Fruit fly (Drosophila melanogaster): ENCODE data around the gene Sry-beta.

Gene Sry-beta

dm6 chr3R:30055915-30056544 lies 16.5 kb downstream of the Sry-beta start, which contains the start of the genes Rpp14b and spn-A (continued):
- no peak for TF ChIP-seq pum (GFP tag; optimal IDR thresholded peaks at IDR 0.05)
- no peak for TF ChIP-seq br (optimal IDR thresholded peaks at IDR 0.05)
- peak; percentile 43; the same call in 1 of the 2 replicates for TF ChIP-seq CG10366 (GFP tag; IDR thresholded peaks at IDR 0.05)
- TF ChIP-seq pnt (GFP tag; optimal IDR thresholded peaks at IDR 0.05) = no peak
- TF ChIP-seq CG18262 (tag; optimal IDR thresholded peaks at IDR 0.05) = no peak
- no peak for TF ChIP-seq CG4854 (GFP tag; optimal IDR thresholded peaks at IDR 0.05)
- TF ChIP-seq CG12744 (GFP tag; optimal IDR thresholded peaks at IDR 0.05) = no peak
- no peak for TF ChIP-seq CG9797 (GFP tag; optimal IDR thresholded peaks at IDR 0.05)
- no peak for TF ChIP-seq Mes4 (GFP tag; optimal IDR thresholded peaks at IDR 0.05)
- TF ChIP-seq CG13296 (GFP tag; optimal IDR thresholded peaks at IDR 0.05) = no peak
- 0 out of 2 replicates have a peak, but pooled peaks have one; percentile 4 for TF ChIP-seq CG5953 (GFP tag; IDR thresholded peaks at IDR 0.05)
- TF ChIP-seq Sry-δ (GFP tag; optimal IDR thresholded peaks at IDR 0.05) = no peak
- no peak for TF ChIP-seq CG7357 (GFP tag; IDR thresholded peaks at IDR 0.05)
- TF ChIP-seq CG15479 (GFP tag; optimal IDR thresholded peaks at IDR 0.05) = peak; percentile 81
- TF ChIP-seq gfzf (GFP tag; optimal IDR thresholded peaks at IDR 0.05) = no peak
- TF ChIP-seq CG1792 (GFP tag; optimal IDR thresholded peaks at IDR 0.05) = no peak
- no peak for TF ChIP-seq exex (tag; optimal IDR thresholded peaks at IDR 0.05)
- no peak for TF ChIP-seq fru (optimal IDR thresholded peaks at IDR 0.05)
- TF ChIP-seq CG14710 (tag; optimal IDR thresholded peaks at IDR 0.05) = no peak
- TF ChIP-seq Hr51 (GFP tag; optimal IDR thresholded peaks at IDR 0.05) = peak in 1 of 2 experiments; percentile 4
- peak; percentile 63; the same call in 1 of the 3 replicates for TF ChIP-seq CG11456 (GFP tag; IDR thresholded peaks at IDR 0.05)
- TF ChIP-seq fd3F (GFP tag; optimal IDR thresholded peaks at IDR 0.05) = no peak
- TF ChIP-seq Ptx1 (GFP tag; IDR thresholded peaks at IDR 0.05) = peak; percentile 40
- peak; percentile 46; the same call in 1 of the 2 replicates for TF ChIP-seq CG32772 (GFP tag; IDR thresholded peaks at IDR 0.05)
- peak; percentile 81 for TF ChIP-seq Ets65A (GFP tag)
- no peak for TF ChIP-seq bab2 (GFP tag; optimal IDR thresholded peaks at IDR 0.05)
- no peak for TF ChIP-seq sr (GFP tag; IDR thresholded peaks at IDR 0.05)
- TF ChIP-seq CG12219 (GFP tag; optimal IDR thresholded peaks at IDR 0.05) = no peak
- TF ChIP-seq C15 (GFP tag; IDR thresholded peaks at IDR 0.05) = no peak
- TF ChIP-seq trem (tag; optimal IDR thresholded peaks at IDR 0.05) = no peak
- TF ChIP-seq hkb (optimal IDR thresholded peaks at IDR 0.05) = no peak
- no peak for TF ChIP-seq hkb (GFP tag; IDR thresholded peaks at IDR 0.05)
- peak; percentile 41 for TF ChIP-seq Dp (GFP tag; optimal IDR thresholded peaks at IDR 0.05)
- TF ChIP-seq CG10274 (GFP tag; optimal IDR thresholded peaks at IDR 0.05) = no peak
- no peak for TF ChIP-seq CG11085 (GFP tag; IDR thresholded peaks at IDR 0.05)
- no peak for TF ChIP-seq CG8765 (GFP tag; IDR thresholded peaks at IDR 0.05)
- TF ChIP-seq z (GFP tag; IDR thresholded peaks at IDR 0.05) = no peak
- TF ChIP-seq CG3726 (GFP tag; IDR thresholded peaks at IDR 0.05) = no peak
- TF ChIP-seq nau (GFP tag; optimal IDR thresholded peaks at IDR 0.05) = no peak
- no peak for TF ChIP-seq CG17568 (GFP tag; optimal IDR thresholded peaks at IDR 0.05)
- no peak for TF ChIP-seq ab (GFP tag; optimal IDR thresholded peaks at IDR 0.05)
- peak; percentile 28; the same call in 1 of the 2 replicates for TF ChIP-seq CG32532 (GFP tag; IDR thresholded peaks at IDR 0.05)
- TF ChIP-seq MBD-R2 (GFP tag; IDR thresholded peaks at IDR 0.05) = peak; percentile 84
- TF ChIP-seq row (GFP tag; IDR thresholded peaks at IDR 0.05) = peak; percentile 88
- TF ChIP-seq CG1832 (GFP tag; optimal IDR thresholded peaks at IDR 0.05) = no peak
- TF ChIP-seq vvl (GFP tag; IDR thresholded peaks at IDR 0.05) = peak; percentile 48; the same call in 1 of the 2 replicates
- TF ChIP-seq CG1529 (GFP tag; optimal IDR thresholded peaks at IDR 0.05) = no peak
- TF ChIP-seq ci (GFP tag; IDR thresholded peaks at IDR 0.05) = peak; percentile 43; the same call in 2 of the 3 replicates
- no peak for TF ChIP-seq wor (GFP tag; IDR thresholded peaks at IDR 0.05)
- peak; percentile 10 for TF ChIP-seq NfI (GFP tag; optimal IDR thresholded peaks at IDR 0.05)
- no peak for TF ChIP-seq gce (GFP tag; IDR thresholded peaks at IDR 0.05)
- no peak for TF ChIP-seq CG10321 (GFP tag; IDR thresholded peaks at IDR 0.05)
- no peak for TF ChIP-seq CG6654 (GFP tag; optimal IDR thresholded peaks at IDR 0.05)

All from whole organism, embryonic.